Fruit fly (Drosophila melanogaster): ENCODE data around the gene CG10098.
A peak's percentile ranks its signal among the peaks of the same experiment; 100 is the strongest.

CG10098 gene

dm6 chr3R:7075712-7076183 lies 48.6 kb upstream of the CG10098 start (continued):
- TF ChIP-seq CG9876 (GFP tag; optimal IDR thresholded peaks at IDR 0.05) (peak; percentile 83), jing (GFP tag; optimal IDR thresholded peaks at IDR 0.05) (no peak), CG13624 (GFP tag; optimal IDR thresholded peaks at IDR 0.05) (peak; percentile 90), Hmr (GFP tag; optimal IDR thresholded peaks at IDR 0.05) (peak; percentile 92), CG2120 (GFP tag; optimal IDR thresholded peaks at IDR 0.05) (peak; percentile 96), ase (GFP tag; IDR thresholded peaks at IDR 0.05) (no peak), Aef1 (GFP tag; IDR thresholded peaks at IDR 0.05) (no peak), CG18599 (GFP tag; optimal IDR thresholded peaks at IDR 0.05) (peak; percentile 97), Kr (GFP tag; optimal IDR thresholded peaks at IDR 0.05) (no peak), CG10979 (tag; optimal IDR thresholded peaks at IDR 0.05) (peak; percentile 92), dati (GFP tag; IDR thresholded peaks at IDR 0.05) (no peak), B-H2 (GFP tag; optimal IDR thresholded peaks at IDR 0.05) (peak; percentile 65), CG11247 (GFP tag; IDR thresholded peaks at IDR 0.05) (no peak), E2f1 (GFP tag; IDR thresholded peaks at IDR 0.05) (no peak), gcm (GFP tag; optimal IDR thresholded peaks at IDR 0.05) (peak; percentile 81), lilli (GFP tag; optimal IDR thresholded peaks at IDR 0.05) (peak; percentile 94), CG9609 (GFP tag; optimal IDR thresholded peaks at IDR 0.05) (peak; percentile 92), CG17186 (GFP tag; optimal IDR thresholded peaks at IDR 0.05) (peak; percentile 70), zfh1 (GFP tag; IDR thresholded peaks at IDR 0.05) (no peak), stc (GFP tag; IDR thresholded peaks at IDR 0.05) (no peak), maf-S (GFP tag; optimal IDR thresholded peaks at IDR 0.05) (peak; percentile 83), CG17359 (tag; optimal IDR thresholded peaks at IDR 0.05) (peak; percentile 94), CG13424 (tag; optimal IDR thresholded peaks at IDR 0.05) (peak; percentile 88), Ets65A (GFP tag) (peak; percentile 99), zfh2 (GFP tag; optimal IDR thresholded peaks at IDR 0.05) (peak; percentile 82), br (optimal IDR thresholded peaks at IDR 0.05) (no peak), HmgD (GFP tag; optimal IDR thresholded peaks at IDR 0.05) (peak; percentile 54), bbx (GFP tag; IDR thresholded peaks at IDR 0.05; ENCODE audit: partially characterized antibody) (no peak), cato (GFP tag; optimal IDR thresholded peaks at IDR 0.05; ENCODE audit: borderline replicate concordance) (peak; percentile 71), stwl (tag; optimal IDR thresholded peaks at IDR 0.05) (peak; percentile 34), CG11456 (GFP tag; IDR thresholded peaks at IDR 0.05) (no peak), crp (GFP tag; optimal IDR thresholded peaks at IDR 0.05) (peak in 1 of 2 experiments; percentile 45), Rx (GFP tag; IDR thresholded peaks at IDR 0.05) (no peak), Hey (tag; optimal IDR thresholded peaks at IDR 0.05) (peak; percentile 31), CG18476 (GFP tag; optimal IDR thresholded peaks at IDR 0.05) (peak; percentile 89), CG8765 (GFP tag; IDR thresholded peaks at IDR 0.05) (no peak), CG16779 (GFP tag; IDR thresholded peaks at IDR 0.05) (no peak), CG17829 (tag; optimal IDR thresholded peaks at IDR 0.05) (peak; percentile 92), salm (tag; optimal IDR thresholded peaks at IDR 0.05) (peak; percentile 63), cas (GFP tag; IDR thresholded peaks at IDR 0.05) (no peak), ERR (GFP tag; optimal IDR thresholded peaks at IDR 0.05) (peak; percentile 92), CG2875 (GFP tag; optimal IDR thresholded peaks at IDR 0.05) (peak; percentile 75), Dp (GFP tag; optimal IDR thresholded peaks at IDR 0.05) (no peak), CG13894 (tag; optimal IDR thresholded peaks at IDR 0.05) (peak; percentile 87), CG6854 (GFP tag; optimal IDR thresholded peaks at IDR 0.05) (peak; percentile 90), Doc3 (GFP tag; IDR thresholded peaks at IDR 0.05; ENCODE audit: partially characterized antibody) (no peak), knrl (GFP tag; IDR thresholded peaks at IDR 0.05; ENCODE audit: partially characterized antibody) (no peak), CG5245 (GFP tag; optimal IDR thresholded peaks at IDR 0.05) (peak; percentile 91), so (GFP tag; IDR thresholded peaks at IDR 0.05) (no peak), Oaz (GFP tag; IDR thresholded peaks at IDR 0.05) (no peak), ftz-f1 (GFP tag; optimal IDR thresholded peaks at IDR 0.05) (no peak), Dfd (GFP tag; optimal IDR thresholded peaks at IDR 0.05) (no peak)
